Worm (Caenorhabditis elegans) whole organism, L1 larva: ENCODE results near the gene T25B9.12.

Experiments used
- dsc-1 ChIP-seq: sonication (generic microtip); optimal IDR thresholded peaks from 2 replicates; lab custom pipeline; 2016; ENCODE audit warnings: mild to moderate bottlenecking, missing genetic modification characterization, missing compliant biosample characterization
- elt-2 ChIP-seq: sonication (generic microtip); optimal IDR thresholded peaks from 2 replicates; lab custom pipeline; 2016; ENCODE audit warnings: missing genetic modification characterization, mild to moderate bottlenecking, inconsistent platforms, missing compliant biosample characterization, missing genetic modification reagents
- grh-1 ChIP-seq: fragments of 200-800 bp; sonication (Bioruptor generic); IDR thresholded peaks from 2 replicates; pipeline ENCODE4 v1.3.6; 2022; ENCODE audit warnings: missing genetic modification reagents, missing genetic modification characterization, missing compliant biosample characterization
- isw-1 ChIP-seq: fragments of 200-800 bp; sonication (Bioruptor generic); IDR thresholded peaks from 2 replicates; pipeline ENCODE4 v1.3.6; 2022; ENCODE audit warnings: missing genetic modification characterization, missing compliant biosample characterization
- nhr-90 ChIP-seq: sonication (generic microtip); optimal IDR thresholded peaks from 2 replicates; lab custom pipeline; 2016; ENCODE audit warnings: mild to moderate bottlenecking, missing genetic modification characterization, missing compliant biosample characterization; ENCODE audit not compliant: poor library complexity
- sptf-1 ChIP-seq: fragments of 150-350 bp; optimal IDR thresholded peaks from 2 replicates; lab custom pipeline; 2014; ENCODE audit warnings: missing biosample characterization, missing genetic modification characterization
- unc-130 ChIP-seq: fragments of 150-350 bp; optimal IDR thresholded peaks from 2 replicates; lab custom pipeline; 2017; ENCODE audit warnings: missing biosample characterization, missing genetic modification characterization, inconsistent platforms
- unc-62 ChIP-seq: fragments of 150-350 bp; optimal IDR thresholded peaks from 2 replicates; lab custom pipeline; 2014; ENCODE audit warnings: missing biosample characterization, missing genetic modification reagents, missing genetic modification characterization

The T25B9.12 gene

DNA sequence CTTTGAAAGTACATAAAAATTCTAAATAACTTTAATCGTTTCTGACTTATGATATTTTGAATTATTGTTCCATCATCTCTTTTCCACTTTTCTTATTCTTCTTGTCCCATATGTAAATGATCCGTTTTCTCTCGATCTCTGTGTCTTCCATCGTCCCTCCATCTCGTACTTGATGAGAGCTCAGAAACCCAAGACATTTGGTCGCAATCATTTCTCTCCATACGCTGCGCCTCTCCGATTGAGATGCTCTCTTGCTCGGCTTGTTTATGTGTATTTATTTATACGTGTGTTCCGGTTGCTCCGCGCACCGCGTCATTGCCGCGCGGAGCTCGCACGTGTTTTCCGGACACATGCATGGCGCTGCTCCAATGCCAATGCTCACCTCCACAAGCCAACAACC, 46.2 kb downstream of the T25B9.12 start:
- no peak for TF ChIP-seq isw-1 (GFP tag; lab: Robert Waterston, UW)
- peak; percentile 76 for TF ChIP-seq dsc-1 (tag; lab: Kevin White, UChicago)

DNA sequence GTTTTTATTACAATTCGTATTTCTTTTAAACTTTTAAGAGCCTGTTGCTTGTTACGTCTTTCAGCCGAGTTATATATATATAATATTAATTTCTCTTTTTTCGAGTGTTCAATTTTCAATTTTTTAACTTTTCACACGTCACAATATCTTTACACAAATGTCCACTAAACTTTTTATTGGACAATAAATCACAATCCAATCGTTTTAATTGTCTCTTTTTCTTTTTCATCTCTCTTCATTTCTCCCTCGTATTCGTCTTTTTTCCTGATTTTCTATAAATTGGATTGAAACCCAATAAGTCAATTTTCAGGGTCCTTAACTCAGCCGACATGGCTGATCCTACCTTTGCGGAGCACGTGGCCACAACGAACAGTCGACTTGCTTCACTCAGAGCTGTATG, 46.9 kb downstream of the T25B9.12 start, which contains the start of gene miz-1:
miz-1 (plus strand) TSS at position 301 of the 400 bp plus-strand sequence.
- TF ChIP-seq elt-2 (tag; lab: Kevin White, UChicago) (no peak), dsc-1 (tag; lab: Kevin White, UChicago) (peak; percentile 29), nhr-90 (tag; lab: Kevin White, UChicago) (no peak), grh-1 (GFP tag; lab: Robert Waterston, UW) (no peak), unc-130 (tag; lab: Kevin White, UChicago) (no peak), unc-62 (GFP tag; lab: Kevin White, UChicago) (no peak), sptf-1 (tag; lab: Kevin White, UChicago) (no peak)
- TF ChIP-seq, all 84 proteins: peak for 1
